Worm (Caenorhabditis elegans) whole organism, L3 larva: ENCODE data around the gene snfc-5.

Experiments
- ZK546.5 ChIP-seq: sonication (generic microtip); optimal IDR thresholded peaks from 2 replicates; lab custom pipeline; 2017; ENCODE audit warnings: missing biosample characterization, missing genetic modification characterization
- daf-12 ChIP-seq: fragments of 150-350 bp; optimal IDR thresholded peaks from 2 replicates; lab custom pipeline; 2014; ENCODE audit warnings: missing biosample characterization, missing genetic modification reagents, missing genetic modification characterization
- egl-27 ChIP-seq: sonication (generic microtip); optimal IDR thresholded peaks from 4 replicates; lab custom pipeline; 2017; ENCODE audit warnings: missing biosample characterization, missing genetic modification reagents, missing genetic modification characterization
- elt-1 ChIP-seq: fragments of 150-350 bp; optimal IDR thresholded peaks from 2 replicates; lab custom pipeline; 2014; ENCODE audit warnings: missing biosample characterization, missing genetic modification characterization
- fkh-10 ChIP-seq: sonication (generic microtip); optimal IDR thresholded peaks from 2 replicates; lab custom pipeline; 2017; ENCODE audit warnings: missing biosample characterization, missing genetic modification reagents, missing genetic modification characterization
- lsy-12 ChIP-seq: sonication (generic microtip); optimal IDR thresholded peaks from 2 replicates; lab custom pipeline; 2016; ENCODE audit warnings: mild to moderate bottlenecking, missing genetic modification characterization, missing compliant biosample characterization
- nhr-237 ChIP-seq: fragments of 150-350 bp; optimal IDR thresholded peaks from 2 replicates; lab custom pipeline; 2014; ENCODE audit warnings: missing biosample characterization, missing genetic modification characterization
- nhr-76 ChIP-seq: fragments of 150-350 bp; sonication (generic microtip); optimal IDR thresholded peaks from 5 replicates; lab custom pipeline; 2014; ENCODE audit warnings: missing biosample characterization, missing genetic modification characterization
- pha-4 ChIP-seq: fragments of 150-350 bp; optimal IDR thresholded peaks from 2 replicates; lab custom pipeline; 2014; ENCODE audit warnings: missing biosample characterization, missing genetic modification reagents, missing genetic modification characterization
- unc-62 ChIP-seq: fragments of 150-350 bp; sonication (generic microtip); optimal IDR thresholded peaks from 4 replicates; lab custom pipeline; 2014; ENCODE audit warnings: missing biosample characterization, missing genetic modification reagents, missing genetic modification characterization

DNA sequence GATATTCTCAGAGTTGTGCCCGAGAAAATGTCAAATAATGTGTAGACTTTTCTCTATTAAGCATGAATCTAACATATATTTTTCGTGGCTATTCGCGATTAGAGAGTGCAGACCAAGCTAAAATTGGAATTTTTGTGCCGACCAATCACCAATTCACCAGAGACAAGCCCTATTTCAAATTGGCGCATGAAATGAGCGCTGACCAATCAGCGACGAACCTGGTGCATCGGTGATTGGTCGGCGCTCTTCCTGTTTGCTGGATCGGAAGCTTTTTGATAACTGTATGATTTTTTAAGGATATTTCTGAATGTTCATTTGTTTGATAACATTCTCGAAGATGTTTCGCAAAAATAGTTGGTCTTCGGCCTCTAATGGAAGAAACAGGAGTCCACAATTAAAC is 48.7 kb downstream of the snfc-5 start:
- no peak for TF ChIP-seq nhr-76 (tag; lab: Kevin White, UChicago)
- no peak for TF ChIP-seq daf-12
- no peak for TF ChIP-seq unc-62 (GFP tag; lab: Kevin White, UChicago)
- no peak for TF ChIP-seq egl-27 (tag; lab: Kevin White, UChicago)
- TF ChIP-seq pha-4 (tag; lab: Kevin White, UChicago) = no peak
- TF ChIP-seq elt-1 (tag; lab: Kevin White, UChicago) = no peak
- no peak for TF ChIP-seq lsy-12 (tag; lab: Kevin White, UChicago)
- no peak for TF ChIP-seq nhr-237 (tag; lab: Kevin White, UChicago)
- no peak for TF ChIP-seq fkh-10 (GFP tag; lab: Kevin White, UChicago)
- TF ChIP-seq ZK546.5 (tag; lab: Kevin White, UChicago) = no peak
